Worm (Caenorhabditis elegans) whole organism, young adult: Measurements from ENCODE around the gene pqn-41.

Experiments
- B0261.1 ChIP-seq: sonication (generic microtip); optimal IDR thresholded peaks from 2 replicates; lab custom pipeline; 2016; ENCODE audit warnings: mild to moderate bottlenecking, missing genetic modification characterization, moderate library complexity, missing compliant biosample characterization
- F39B2.1 ChIP-seq: fragments of 200-800 bp; sonication (Bioruptor generic); IDR thresholded peaks from 2 replicates; pipeline ENCODE4 v1.3.6; 2022; ENCODE audit warnings: missing genetic modification reagents, missing genetic modification characterization, missing compliant biosample characterization
- F57A8.1 ChIP-seq: fragments of 200-800 bp; sonication (Bioruptor generic); optimal IDR thresholded peaks from 2 replicates; lab custom pipeline; 2018; ENCODE audit warnings: mild to moderate bottlenecking, missing genetic modification characterization, moderate library complexity, missing compliant biosample characterization
- K11D2.4 ChIP-seq: fragments of 200-800 bp; sonication (Bioruptor generic); IDR thresholded peaks from 2 replicates; pipeline ENCODE4 v1.3.6; 2022; ENCODE audit warnings: missing genetic modification reagents, missing genetic modification characterization, missing compliant biosample characterization
- T07F8.4 ChIP-seq: sonication (generic microtip); optimal IDR thresholded peaks from 2 replicates; lab custom pipeline; 2016; ENCODE audit warnings: mild to moderate bottlenecking, missing genetic modification characterization, moderate library complexity, missing compliant biosample characterization
- Y56A3A.18 ChIP-seq: fragments of 200-800 bp; sonication (Bioruptor generic); IDR thresholded peaks from 2 replicates; pipeline ENCODE4 v1.3.6; 2022; ENCODE audit warnings: missing genetic modification reagents, missing genetic modification characterization, missing compliant biosample characterization
- ama-1 ChIP-seq, 3 experiments: fragments of 150-350 bp in 1 of 3; sonication (generic microtip) in 2 of 3; optimal IDR thresholded peaks; 2 replicates each; lab custom pipeline; 2014 to 2018; ENCODE audit warnings: missing biosample characterization in 2 of 3, missing genetic modification characterization in 2 of 3, missing genetic modification reagents in 2 of 3
- aptf-2 ChIP-seq: fragments of 200-800 bp; sonication (Bioruptor generic); conservative IDR thresholded peaks from 2 replicates; pipeline ENCODE4 v1.3.6; 2022; ENCODE audit warnings: missing genetic modification reagents, missing genetic modification characterization, missing compliant biosample characterization
- attf-3 ChIP-seq: fragments of 200-800 bp; sonication (Bioruptor generic); conservative IDR thresholded peaks from 2 replicates; pipeline ENCODE4 v1.3.6; 2022; ENCODE audit warnings: missing genetic modification reagents, missing genetic modification characterization, missing compliant biosample characterization
- bed-2 ChIP-seq: fragments of 200-800 bp; sonication (Bioruptor generic); IDR thresholded peaks from 2 replicates; pipeline ENCODE4 v1.3.6; 2022; ENCODE audit warnings: missing genetic modification reagents, missing genetic modification characterization, missing compliant biosample characterization
- cebp-1 ChIP-seq, 2 experiments: fragments of 200-800 bp in 1 of 2; sonication (Bioruptor generic) in 1 of 2; sonication (generic microtip) in 1 of 2; IDR thresholded peaks in 1 of 2; optimal IDR thresholded peaks in 1 of 2; 2 replicates each; pipeline versions ENCODE4 v1.3.6 to Lab custom; 2017 to 2022; ENCODE audit warnings: missing compliant biosample characterization in 2 of 2, missing genetic modification characterization in 2 of 2, mild to moderate bottlenecking in 1 of 2, missing genetic modification reagents in 1 of 2, moderate library complexity in 1 of 2
- ceh-100 ChIP-seq: fragments of 200-800 bp; sonication (Bioruptor generic); IDR thresholded peaks from 2 replicates; pipeline ENCODE4 v1.3.6; 2022; ENCODE audit warnings: missing genetic modification reagents, missing genetic modification characterization, missing compliant biosample characterization
- ceh-79 ChIP-seq: sonication (generic microtip); optimal IDR thresholded peaks from 2 replicates; lab custom pipeline; 2017; ENCODE audit warnings: mild to moderate bottlenecking, missing genetic modification characterization, missing compliant biosample characterization
- chd-7 ChIP-seq: sonication (generic microtip); optimal IDR thresholded peaks from 2 replicates; lab custom pipeline; 2016; ENCODE audit warnings: mild to moderate bottlenecking, missing genetic modification characterization, moderate library complexity, missing compliant biosample characterization
- die-1 ChIP-seq: sonication (generic microtip); optimal IDR thresholded peaks from 2 replicates; lab custom pipeline; 2016; ENCODE audit warnings: missing genotype, mild to moderate bottlenecking, missing genetic modification characterization, missing compliant biosample characterization
- egrh-3 ChIP-seq: fragments of 200-800 bp; sonication (Bioruptor generic); IDR thresholded peaks from 2 replicates; pipeline ENCODE4 v1.3.6; 2022; ENCODE audit warnings: missing genetic modification reagents, missing genetic modification characterization, missing compliant biosample characterization
- ekl-4 ChIP-seq: fragments of 200-800 bp; sonication (Bioruptor generic); IDR thresholded peaks from 2 replicates; pipeline ENCODE4 v1.3.6; 2022; ENCODE audit warnings: missing genetic modification reagents, missing genetic modification characterization, missing compliant biosample characterization
- gei-17 ChIP-seq: fragments of 200-800 bp; sonication (Bioruptor generic); optimal IDR thresholded peaks from 2 replicates; lab custom pipeline; 2018; ENCODE audit warnings: mild to moderate bottlenecking, missing genetic modification characterization, missing compliant biosample characterization
- hlh-26 ChIP-seq: fragments of 200-800 bp; sonication (Bioruptor generic); conservative IDR thresholded peaks from 2 replicates; pipeline ENCODE4 v1.3.6; 2022; ENCODE audit warnings: missing genetic modification reagents, missing genetic modification characterization, missing compliant biosample characterization
- lin-26 ChIP-seq: fragments of 200-800 bp; sonication (Bioruptor generic); IDR thresholded peaks from 2 replicates; pipeline ENCODE4 v1.3.6; 2022; ENCODE audit warnings: missing genetic modification reagents, missing genetic modification characterization, missing compliant biosample characterization
- lin-54 ChIP-seq: fragments of 200-800 bp; sonication (Bioruptor generic); optimal IDR thresholded peaks from 2 replicates; lab custom pipeline; 2018; ENCODE audit warnings: mild to moderate bottlenecking, missing genetic modification characterization, missing compliant biosample characterization
- lsy-27 ChIP-seq: sonication (generic microtip); optimal IDR thresholded peaks from 2 replicates; lab custom pipeline; 2017; ENCODE audit warnings: missing genetic modification characterization, mild to moderate bottlenecking, missing compliant biosample characterization, antibody characterized with exemption, missing genotype, borderline replicate concordance; ENCODE audit not compliant: insufficient read depth
- madf-3 ChIP-seq: fragments of 200-800 bp; sonication (Bioruptor generic); IDR thresholded peaks from 2 replicates; pipeline ENCODE4 v1.3.6; 2022; ENCODE audit warnings: missing genetic modification reagents, missing genetic modification characterization, missing compliant biosample characterization
- madf-6 ChIP-seq: fragments of 200-800 bp; sonication (Bioruptor generic); IDR thresholded peaks from 2 replicates; pipeline ENCODE4 v1.3.6; 2022; ENCODE audit warnings: missing genetic modification reagents, missing genetic modification characterization, missing compliant biosample characterization
- mel-28 ChIP-seq: sonication (generic microtip); optimal IDR thresholded peaks from 2 replicates; lab custom pipeline; 2016; ENCODE audit warnings: borderline replicate concordance, mild to moderate bottlenecking, missing genetic modification characterization, missing compliant biosample characterization
- mes-4 ChIP-seq: sonication (generic microtip); optimal IDR thresholded peaks from 2 replicates; lab custom pipeline; 2016; ENCODE audit warnings: missing genotype, missing genetic modification characterization, missing compliant biosample characterization
- mxl-1 ChIP-seq: sonication (generic microtip); optimal IDR thresholded peaks from 2 replicates; lab custom pipeline; 2016; ENCODE audit warnings: missing genetic modification characterization, missing compliant biosample characterization
- nfya-2 ChIP-seq: fragments of 200-800 bp; sonication (Bioruptor generic); IDR thresholded peaks from 2 replicates; pipeline ENCODE4 v1.3.6; 2022; ENCODE audit warnings: missing genetic modification reagents, missing genetic modification characterization, missing compliant biosample characterization
- nhr-120 ChIP-seq: fragments of 200-800 bp; sonication (Bioruptor generic); IDR thresholded peaks from 2 replicates; pipeline ENCODE4 v1.3.6; 2022; ENCODE audit warnings: missing genetic modification characterization, missing compliant biosample characterization
- rpc-1 ChIP-seq, 2 experiments: fragments of 150-350 bp in 1 of 2; sonication (generic microtip) in 1 of 2; optimal IDR thresholded peaks; 2 replicates each; lab custom pipeline; 2014 to 2018; ENCODE audit warnings: missing biosample characterization in 1 of 2, missing genetic modification characterization in 1 of 2, missing genetic modification reagents in 1 of 2, missing genotype in 1 of 2
- snpc-4 ChIP-seq, 5 experiments: fragments of 150-350 bp in 1 of 5; sonication (generic microtip) in 4 of 5; optimal IDR thresholded peaks; 2 replicates each; lab custom pipeline; 2014 to 2018; ENCODE audit warnings: missing genetic modification characterization in 5 of 5, missing biosample characterization in 3 of 5, antibody characterized with exemption in 2 of 5, mild to moderate bottlenecking in 2 of 5, missing compliant biosample characterization in 2 of 5, missing genotype in 2 of 5, moderate library complexity in 2 of 5, missing genetic modification reagents in 1 of 5
- sptf-2 ChIP-seq: fragments of 200-800 bp; sonication (Bioruptor generic); optimal IDR thresholded peaks from 2 replicates; lab custom pipeline; 2018; ENCODE audit warnings: mild to moderate bottlenecking, missing genetic modification characterization, missing compliant biosample characterization
- unc-62 ChIP-seq: fragments of 150-350 bp; optimal IDR thresholded peaks from 2 replicates; lab custom pipeline; 2014; ENCODE audit warnings: missing biosample characterization, missing genetic modification reagents, missing genetic modification characterization
- xnd-1 ChIP-seq: sonication (generic microtip); optimal IDR thresholded peaks from 2 replicates; lab custom pipeline; 2016; ENCODE audit warnings: missing genotype, missing genetic modification reagents, missing genetic modification characterization, missing compliant biosample characterization
- zim-3 ChIP-seq: sonication (generic microtip); optimal IDR thresholded peaks from 2 replicates; lab custom pipeline; 2017; ENCODE audit warnings: mild to moderate bottlenecking, missing genetic modification characterization, moderate library complexity, missing compliant biosample characterization
- ztf-22 ChIP-seq: fragments of 200-800 bp; sonication (Bioruptor generic); optimal IDR thresholded peaks from 2 replicates; lab custom pipeline; 2018; ENCODE audit warnings: mild to moderate bottlenecking, missing genetic modification characterization, moderate library complexity, missing compliant biosample characterization
- ztf-25 ChIP-seq: fragments of 200-800 bp; sonication (Bioruptor generic); IDR thresholded peaks from 2 replicates; pipeline ENCODE4 v1.3.6; 2022; ENCODE audit warnings: missing genetic modification reagents, missing genetic modification characterization, missing compliant biosample characterization
- ztf-3 ChIP-seq: fragments of 200-800 bp; sonication (Bioruptor generic); optimal IDR thresholded peaks from 2 replicates; lab custom pipeline; 2018; ENCODE audit warnings: mild to moderate bottlenecking, missing genetic modification characterization, missing compliant biosample characterization

pqn-41 gene

ce11 chrIII:1880221-1880620 lies 25.5 kb upstream of the pqn-41 start:
- TF ChIP-seq ceh-79 (tag; lab: Kevin White, UChicago) = no peak
- TF ChIP-seq K11D2.4 (GFP tag; lab: Robert Waterston, UW) = no peak
- no peak for TF ChIP-seq madf-3 (GFP tag; lab: Robert Waterston, UW)
- no peak for TF ChIP-seq rpc-1 (optimal IDR thresholded peaks at IDR 0.05; lab: Kevin White, UChicago)
- TF ChIP-seq rpc-1 (tag; optimal IDR thresholded peaks at IDR 0.05; lab: Kevin White, UChicago) = no peak
- no peak for TF ChIP-seq ztf-3 (GFP tag; lab: Kevin White, UChicago)
- no peak for TF ChIP-seq hlh-26
- no peak for TF ChIP-seq unc-62 (GFP tag; lab: Kevin White, UChicago)
- no peak for TF ChIP-seq mel-28 (tag; lab: Kevin White, UChicago)
- TF ChIP-seq, all 124 proteins: peak for 0

- TF ChIP-seq ekl-4 (no peak), lsy-27 (no peak), hlh-26 (no peak), mxl-1 (tag; lab: Kevin White, UChicago) (no peak), mes-4 (tag; lab: Kevin White, UChicago) (no peak), bed-2 (no peak), F39B2.1 (GFP tag; lab: Robert Waterston, UW) (no peak), Y56A3A.18 (GFP tag; lab: Robert Waterston, UW) (no peak), zim-3 (no peak), rpc-1 (optimal IDR thresholded peaks at IDR 0.05; lab: Kevin White, UChicago) (no peak), rpc-1 (tag; optimal IDR thresholded peaks at IDR 0.05; lab: Kevin White, UChicago) (no peak), nfya-2 (no peak), attf-3 (no peak), T07F8.4 (tag; lab: Kevin White, UChicago) (no peak), unc-62 (GFP tag; lab: Kevin White, UChicago) (no peak)
Observed at ce11 chrIII:1882678-1883077, 23.1 kb upstream of the pqn-41 start.

ce11 chrIII:1886914-1887313 lies 18.8 kb upstream of the pqn-41 start:
- no peak for TF ChIP-seq B0261.1 (tag; lab: Kevin White, UChicago)
- no peak for TF ChIP-seq die-1 (tag; lab: Kevin White, UChicago)
- no peak for TF ChIP-seq F57A8.1 (GFP tag; lab: Kevin White, UChicago)
- no peak for TF ChIP-seq sptf-2 (GFP tag; lab: Kevin White, UChicago)
- no peak for TF ChIP-seq snpc-4 (GFP tag; optimal IDR thresholded peaks at IDR 0.05; lab: Kevin White, UChicago)
- no peak for TF ChIP-seq snpc-4 (tag; optimal IDR thresholded peaks at IDR 0.05; lab: Kevin White, UChicago)
- no peak for TF ChIP-seq ztf-25 (GFP tag; lab: Robert Waterston, UW)
- TF ChIP-seq aptf-2 (GFP tag; lab: Robert Waterston, UW) = no peak
- TF ChIP-seq ama-1 (optimal IDR thresholded peaks at IDR 0.05; lab: Kevin White, UChicago) = no peak
- no peak for TF ChIP-seq ama-1 (GFP tag; optimal IDR thresholded peaks at IDR 0.05; lab: Kevin White, UChicago)
- TF ChIP-seq chd-7 = no peak
- no peak for TF ChIP-seq ztf-22 (GFP tag; lab: Kevin White, UChicago)
- TF ChIP-seq, all 124 proteins: peak for 0

- no peak for TF ChIP-seq ceh-100 (GFP tag; lab: Robert Waterston, UW)
- TF ChIP-seq xnd-1 (tag; lab: Kevin White, UChicago) = no peak
- no peak for TF ChIP-seq egrh-3 (GFP tag; lab: Robert Waterston, UW)
- TF ChIP-seq sptf-2 (GFP tag; lab: Kevin White, UChicago) = no peak
- TF ChIP-seq lin-26 (GFP tag; lab: Robert Waterston, UW) = no peak
- no peak for TF ChIP-seq gei-17
- TF ChIP-seq madf-6 = no peak
- no peak for TF ChIP-seq ztf-25 (GFP tag; lab: Robert Waterston, UW)
- TF ChIP-seq lin-54 (GFP tag; lab: Kevin White, UChicago) = no peak
- no peak for TF ChIP-seq cebp-1 (GFP tag; IDR thresholded peaks at IDR 0.05; lab: Robert Waterston, UW)
- no peak for TF ChIP-seq cebp-1 (tag; optimal IDR thresholded peaks at IDR 0.05; lab: Kevin White, UChicago)
- no peak for TF ChIP-seq nhr-120 (GFP tag; lab: Robert Waterston, UW)
- TF ChIP-seq, all 124 proteins: peak for 0
Observed at ce11 chrIII:1887354-1887753, 18.4 kb upstream of the pqn-41 start, which contains the start of gene B0524.3. Gene B0524.3 (plus strand): TSS chrIII:1887654.
